Fruit fly (Drosophila melanogaster): ENCODE data around the gene CG2247.

The CG2247 gene

DNA sequence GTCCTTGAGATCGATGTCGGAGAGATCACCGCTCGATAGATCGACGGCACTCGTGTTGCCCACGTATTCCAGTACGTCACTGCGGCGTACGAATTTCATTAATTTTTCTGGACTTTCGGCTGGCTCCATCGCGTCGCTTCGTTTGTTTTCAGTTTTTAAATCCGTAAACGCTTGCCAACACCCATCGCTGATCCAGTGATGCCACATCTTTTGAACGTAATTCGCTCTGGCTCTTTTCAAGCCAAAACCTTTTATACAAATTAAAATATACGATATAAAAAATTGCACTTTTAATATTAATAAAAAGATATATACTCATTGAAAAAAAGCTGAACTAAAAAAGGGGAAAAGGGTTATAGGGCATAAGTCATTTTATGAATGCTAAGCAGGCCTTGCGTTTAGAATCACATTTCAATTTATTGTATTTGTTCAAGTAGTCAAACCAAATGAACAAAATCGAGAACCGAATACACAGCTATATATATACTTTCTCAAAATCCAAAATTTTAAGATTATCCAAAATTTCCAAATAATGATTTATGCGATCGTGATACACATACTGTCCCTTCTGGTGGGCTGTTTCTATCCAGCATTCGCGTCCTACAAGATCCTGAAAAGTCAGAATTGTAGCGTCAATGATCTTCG, 39.1 kb downstream of the CG2247 start, which contains the start of the genes Kmn1 and Reepl1:
TSS of gene Kmn1 (minus strand) at position 173 of the 645 bp plus-strand sequence.
TSS of gene Reepl1 (plus strand) at position 438 of the 645 bp plus-strand sequence.
- no peak for TF ChIP-seq noc (tag; optimal IDR thresholded peaks at IDR 0.05)

- peak; percentile 67 for TF ChIP-seq noc (tag; optimal IDR thresholded peaks at IDR 0.05)
Observed at dm6 chrX:11569956-11570695, 41.3 kb downstream of the CG2247 start, which contains the start of the genes Polr2A and CG11699. Gene Polr2A, minus strand, starts transcription at chrX:11570326. Gene CG11699, plus strand, starts transcription at chrX:11570621.

DNA sequence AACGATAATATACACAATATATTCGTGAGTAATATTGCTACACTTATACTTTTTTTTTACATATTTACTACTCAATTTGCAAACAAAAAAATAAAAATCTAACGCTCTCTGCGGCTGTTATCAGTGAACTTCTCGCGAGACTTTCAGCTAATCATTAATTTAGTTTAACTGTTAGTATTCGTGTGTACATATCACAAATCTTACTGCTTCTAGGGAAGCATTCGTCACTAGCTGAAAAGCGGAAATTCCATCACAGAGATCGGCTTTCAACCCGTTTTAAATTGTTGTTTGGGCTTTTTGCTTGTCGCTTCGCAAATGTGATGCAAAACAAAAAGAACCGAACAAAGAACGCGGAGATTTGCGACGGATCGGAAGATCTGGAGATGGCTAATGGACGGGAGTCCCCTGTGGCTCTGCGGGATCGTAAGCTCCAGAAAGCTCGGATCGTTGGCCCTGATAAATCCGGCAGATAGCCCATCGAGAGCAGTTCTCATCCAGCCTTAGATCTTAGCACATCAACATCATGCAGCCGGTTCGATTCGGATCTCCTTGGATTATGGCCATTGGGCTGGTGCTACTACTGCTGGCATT, 49.9 kb downstream of the CG2247 start, which contains the start of gene PGRP-SA:
TSS of gene PGRP-SA (plus strand) at position 194 of the 591 bp plus-strand sequence.
- peak; percentile 59 for TF ChIP-seq noc (tag; optimal IDR thresholded peaks at IDR 0.05)

- peak; percentile 97 for TF ChIP-seq noc (tag; optimal IDR thresholded peaks at IDR 0.05)
Observed at dm6 chrX:11559728-11560724, 51.4 kb downstream of the CG2247 start.

- no peak for TF ChIP-seq noc (tag; optimal IDR thresholded peaks at IDR 0.05)
Observed at dm6 chrX:11558389-11558908, 53.0 kb downstream of the CG2247 start, which contains the start of gene CG1572. Gene CG1572, minus strand, starts transcription at chrX:11558654.

dm6 chrX:11556774-11557173, 54.7 kb downstream of the CG2247 start:
- no peak for TF ChIP-seq noc (tag; optimal IDR thresholded peaks at IDR 0.05)
